Fruit fly (Drosophila melanogaster) whole organism, embryonic: ENCODE results near the gene ATPsynepsilonL.

Experiments
- CG10366 ChIP-seq: fragments of 200-800 bp; sonication (Bioruptor generic); IDR thresholded peaks from 2 replicates; pipeline ENCODE4 v1.3.6; 2022; ENCODE audit warnings: missing biosample characterization, missing genetic modification characterization
- CG10565 ChIP-seq: fragments of 200-800 bp; sonication (Bioruptor generic); optimal IDR thresholded peaks from 3 replicates; lab custom pipeline; 2016; ENCODE audit warnings: missing biosample characterization, mild to moderate bottlenecking, missing genetic modification characterization
- CG10959 ChIP-seq: fragments of 200-800 bp; sonication (Bioruptor generic); IDR thresholded peaks from 2 replicates; pipeline ENCODE4 v1.3.6; 2022; ENCODE audit warnings: missing biosample characterization, missing genetic modification characterization
- CG11560 ChIP-seq: fragments of 200-800 bp; sonication (Bioruptor generic); IDR thresholded peaks from 3 replicates; pipeline ENCODE4 v1.3.6; 2022; ENCODE audit warnings: missing biosample characterization, missing genetic modification characterization
- CG12744 ChIP-seq: fragments of 200-800 bp; sonication (Bioruptor generic); optimal IDR thresholded peaks from 2 replicates; lab custom pipeline; 2016; ENCODE audit warnings: missing biosample characterization, missing genetic modification characterization
- CG12769 ChIP-seq: fragments of 200-800 bp; sonication (Bioruptor generic); optimal IDR thresholded peaks from 2 replicates; lab custom pipeline; 2019; ENCODE audit warnings: missing biosample characterization, mild to moderate bottlenecking, missing genetic modification characterization, moderate library complexity
- CG1647 ChIP-seq: fragments of 200-800 bp; sonication (Bioruptor generic); optimal IDR thresholded peaks from 3 replicates; lab custom pipeline; 2016; ENCODE audit warnings: missing biosample characterization, missing genetic modification characterization
- CG16779 ChIP-seq: fragments of 200-800 bp; sonication (Bioruptor generic); IDR thresholded peaks from 2 replicates; pipeline ENCODE4 v1.3.6; 2022; ENCODE audit warnings: missing biosample characterization, missing genetic modification characterization
- CG18011 ChIP-seq: fragments of 200-800 bp; sonication (Bioruptor generic); optimal IDR thresholded peaks from 2 replicates; lab custom pipeline; 2017; ENCODE audit warnings: missing biosample characterization, missing genetic modification characterization, mild to moderate bottlenecking, moderate library complexity, missing genotype
- CG18764 ChIP-seq: fragments of 200-800 bp; sonication (Bioruptor generic); optimal IDR thresholded peaks from 3 replicates; lab custom pipeline; 2016; ENCODE audit warnings: missing biosample characterization, missing genetic modification characterization
- CG32772 ChIP-seq: fragments of 200-800 bp; sonication (Bioruptor generic); IDR thresholded peaks from 2 replicates; pipeline ENCODE4 v1.3.6; 2022; ENCODE audit warnings: missing biosample characterization, missing genetic modification characterization
- CG4328 ChIP-seq: fragments of 200-800 bp; sonication (Bioruptor generic); optimal IDR thresholded peaks from 3 replicates; lab custom pipeline; 2017; ENCODE audit warnings: missing biosample characterization, missing genetic modification reagents, missing genetic modification characterization
- CG4820 ChIP-seq: fragments of 200-800 bp; sonication (Bioruptor generic); optimal IDR thresholded peaks from 3 replicates; lab custom pipeline; 2016; ENCODE audit warnings: missing biosample characterization, missing genetic modification characterization
- CG6272 ChIP-seq: fragments of 200-800 bp; sonication (Bioruptor generic); IDR thresholded peaks from 2 replicates; pipeline ENCODE4 v1.3.6; 2022; ENCODE audit warnings: missing biosample characterization, missing genetic modification characterization
- CG7556 ChIP-seq: fragments of 200-800 bp; sonication (Bioruptor generic); optimal IDR thresholded peaks from 2 replicates; lab custom pipeline; 2017; ENCODE audit warnings: missing biosample characterization, mild to moderate bottlenecking, missing genetic modification characterization
- CHES-1-like ChIP-seq: fragments of 200-800 bp; sonication (Bioruptor generic); optimal IDR thresholded peaks from 2 replicates; lab custom pipeline; 2016; ENCODE audit warnings: missing biosample characterization, missing genetic modification characterization
- CoRest ChIP-seq: fragments of 200-800 bp; sonication (Bioruptor generic); optimal IDR thresholded peaks from 3 replicates; lab custom pipeline; 2018; ENCODE audit warnings: missing biosample characterization, mild to moderate bottlenecking, missing genetic modification characterization, moderate library complexity
- Dref ChIP-seq: fragments of 200-800 bp; sonication (Bioruptor generic); IDR thresholded peaks from 2 replicates; pipeline ENCODE4 v1.3.6; 2022; ENCODE audit warnings: missing biosample characterization, missing genetic modification characterization
- GATAe ChIP-seq: fragments of 200-800 bp; sonication (Bioruptor generic); conservative IDR thresholded peaks from 2 replicates; pipeline ENCODE4 v1.3.6; 2022; ENCODE audit warnings: missing biosample characterization, missing genetic modification characterization
- HLH3B ChIP-seq: fragments of 200-800 bp; sonication (Bioruptor generic); IDR thresholded peaks from 2 replicates; pipeline ENCODE4 v1.3.6; 2022; ENCODE audit warnings: missing biosample characterization, missing genetic modification characterization
- Hr51 ChIP-seq, 2 experiments: fragments of 200-800 bp; sonication (Bioruptor generic); optimal IDR thresholded peaks; 2 replicates in 1 of 2; 3 replicates in 1 of 2; lab custom pipeline; 2016 to 2018; ENCODE audit warnings: missing biosample characterization in 2 of 2, missing genetic modification characterization in 2 of 2, mild to moderate bottlenecking in 1 of 2, moderate library complexity in 1 of 2
- Lpt ChIP-seq: fragments of >200 bp; optimal IDR thresholded peaks from 2 replicates; lab custom pipeline; 2018; ENCODE audit warnings: missing biosample characterization, missing genetic modification characterization
- Nf-YB ChIP-seq: fragments of 200-800 bp; sonication (Bioruptor generic); optimal IDR thresholded peaks from 3 replicates; lab custom pipeline; 2019; ENCODE audit warnings: missing biosample characterization, mild to moderate bottlenecking, missing genetic modification characterization, moderate library complexity
- Oli ChIP-seq: fragments of 200-800 bp; sonication (Bioruptor generic); optimal IDR thresholded peaks from 2 replicates; lab custom pipeline; 2018; ENCODE audit warnings: missing biosample characterization, mild to moderate bottlenecking, missing genetic modification characterization, moderate library complexity
- PHDP ChIP-seq: fragments of 200-800 bp; sonication (Bioruptor generic); optimal IDR thresholded peaks from 3 replicates; lab custom pipeline; 2018; ENCODE audit warnings: missing biosample characterization, mild to moderate bottlenecking, missing genetic modification characterization, moderate library complexity
- Pdp1 ChIP-seq, 2 experiments: fragments of 200-800 bp; sonication (Bioruptor generic); optimal IDR thresholded peaks; 3 replicates each; lab custom pipeline; 2016; ENCODE audit warnings: missing biosample characterization in 2 of 2, missing genetic modification characterization in 2 of 2, mild to moderate bottlenecking in 1 of 2, moderate library complexity in 1 of 2
- Ptx1 ChIP-seq: fragments of 200-800 bp; sonication (Bioruptor generic); IDR thresholded peaks from 2 replicates; pipeline ENCODE4 v1.3.6; 2022; ENCODE audit warnings: missing biosample characterization, missing genetic modification characterization
- Scr ChIP-seq: fragments of 200-800 bp; sonication (Bioruptor generic); IDR thresholded peaks from 2 replicates; pipeline ENCODE4 v1.3.6; 2022; ENCODE audit warnings: missing biosample characterization, missing genetic modification characterization; ENCODE audit not compliant: partially characterized antibody
- Side ChIP-seq: fragments of 200-800 bp; sonication (Bioruptor generic); optimal IDR thresholded peaks from 2 replicates; lab custom pipeline; 2016; ENCODE audit warnings: missing biosample characterization, missing genetic modification characterization
- bcd ChIP-seq: fragments of 200-800 bp; sonication (Bioruptor generic); optimal IDR thresholded peaks from 2 replicates; lab custom pipeline; 2017; ENCODE audit warnings: missing biosample characterization, mild to moderate bottlenecking, missing genetic modification characterization
- chm ChIP-seq: fragments of 200-800 bp; sonication (Bioruptor generic); IDR thresholded peaks from 2 replicates; pipeline ENCODE4 v1.3.6; 2022; ENCODE audit warnings: missing biosample characterization, missing genetic modification characterization
- crol ChIP-seq: fragments of 200-800 bp; sonication (Bioruptor generic); IDR thresholded peaks from 2 replicates; pipeline ENCODE4 v1.3.6; 2022; ENCODE audit warnings: missing biosample characterization, missing genetic modification characterization
- gcm ChIP-seq: fragments of 200-800 bp; sonication (Bioruptor generic); optimal IDR thresholded peaks from 2 replicates; lab custom pipeline; 2019; ENCODE audit warnings: missing biosample characterization, mild to moderate bottlenecking, missing genetic modification characterization, moderate library complexity
- grn ChIP-seq: fragments of 200-800 bp; sonication (Bioruptor generic); optimal IDR thresholded peaks from 3 replicates; lab custom pipeline; 2017; ENCODE audit warnings: missing biosample characterization, missing genetic modification characterization
- gro ChIP-seq: fragments of 200-800 bp; sonication (Bioruptor generic); optimal IDR thresholded peaks from 2 replicates; lab custom pipeline; 2016; ENCODE audit warnings: missing biosample characterization, missing genetic modification characterization
- jumu ChIP-seq: fragments of 200-800 bp; sonication (Bioruptor generic); optimal IDR thresholded peaks from 3 replicates; lab custom pipeline; 2016; ENCODE audit warnings: missing biosample characterization, missing genetic modification characterization
- mam ChIP-seq: fragments of 200-800 bp; sonication (Bioruptor generic); optimal IDR thresholded peaks from 3 replicates; lab custom pipeline; 2016; ENCODE audit warnings: missing biosample characterization, missing genetic modification characterization
- pan ChIP-seq, 4 experiments: fragments of >200 bp in 3 of 4; fragments of 200-800 bp in 1 of 4; sonication (Bioruptor generic) in 1 of 4; optimal IDR thresholded peaks in 3 of 4; IDR thresholded peaks in 1 of 4; 2 replicates each; pipeline versions ENCODE4 v1.3.6 to Lab custom; 2017 to 2022; ENCODE audit warnings: missing biosample characterization in 2 of 4, missing genetic modification characterization in 2 of 4, mixed read lengths in 1 of 4
- pb ChIP-seq: fragments of 200-800 bp; sonication (Bioruptor generic); optimal IDR thresholded peaks from 3 replicates; lab custom pipeline; 2016; ENCODE audit warnings: missing biosample characterization, missing genetic modification characterization
- rib ChIP-seq: fragments of 200-800 bp; sonication (Bioruptor generic); IDR thresholded peaks from 2 replicates; pipeline ENCODE4 v1.3.6; 2022; ENCODE audit warnings: missing biosample characterization, missing genetic modification characterization
- sens-2 ChIP-seq: fragments of 200-800 bp; sonication (Bioruptor generic); IDR thresholded peaks from 2 replicates; pipeline ENCODE4 v1.3.6; 2022; ENCODE audit warnings: missing biosample characterization, missing genetic modification characterization
- sim ChIP-seq: fragments of 200-800 bp; sonication (Bioruptor generic); IDR thresholded peaks from 2 replicates; pipeline ENCODE4 v1.3.6; 2022; ENCODE audit warnings: missing biosample characterization, missing genetic modification characterization
- sisA ChIP-seq: fragments of 200-800 bp; sonication (Bioruptor generic); IDR thresholded peaks from 2 replicates; pipeline ENCODE4 v1.3.6; 2022; ENCODE audit warnings: missing biosample characterization, missing genetic modification characterization
- sr ChIP-seq: fragments of 200-800 bp; sonication (Bioruptor generic); IDR thresholded peaks from 3 replicates; pipeline ENCODE4 v1.3.6; 2022; ENCODE audit warnings: missing biosample characterization, missing genetic modification characterization
- tap ChIP-seq: fragments of 200-800 bp; optimal IDR thresholded peaks from 3 replicates; lab custom pipeline; 2019; ENCODE audit warnings: missing biosample characterization, mild to moderate bottlenecking, missing genetic modification characterization, moderate library complexity
- trh ChIP-seq: fragments of 200-800 bp; sonication (Bioruptor generic); optimal IDR thresholded peaks from 2 replicates; lab custom pipeline; 2016; ENCODE audit warnings: missing biosample characterization, missing genetic modification characterization
- wek ChIP-seq: fragments of 200-800 bp; sonication (Bioruptor generic); optimal IDR thresholded peaks from 3 replicates; lab custom pipeline; 2018; ENCODE audit warnings: missing biosample characterization, mild to moderate bottlenecking, missing genetic modification characterization, moderate library complexity
- zen ChIP-seq: fragments of 200-800 bp; sonication (Bioruptor generic); optimal IDR thresholded peaks from 3 replicates; lab custom pipeline; 2018; ENCODE audit warnings: missing biosample characterization, mild to moderate bottlenecking, missing genetic modification characterization, moderate library complexity

Gene ATPsynepsilonL

dm6 chr3R:10097531-10098295 lies 23.9 kb upstream of the ATPsynepsilonL start (continued):
- TF ChIP-seq CG16779 (GFP tag; lab: Robert Waterston, UW) = peak; percentile 59; the same call in 1 of the 2 replicates
- peak; percentile 42; the same call in 1 of the 2 replicates for TF ChIP-seq CG10366 (GFP tag; lab: Robert Waterston, UW)
- peak; percentile 46 for TF ChIP-seq Side (GFP tag; lab: Kevin White, UChicago)
- peak; percentile 75 for TF ChIP-seq CG7556 (GFP tag; lab: Kevin White, UChicago)
- TF ChIP-seq CHES-1-like (GFP tag; lab: Kevin White, UChicago) = peak; percentile 68
- TF ChIP-seq Hr51 (GFP tag; optimal IDR thresholded peaks at IDR 0.05; lab: Kevin White, UChicago) = peak; percentile 66 to 76
- peak; percentile 67 for TF ChIP-seq PHDP (tag; lab: Kevin White, UChicago)
- peak; percentile 70 for TF ChIP-seq jumu (GFP tag; lab: Kevin White, UChicago)
- TF ChIP-seq CG12744 (GFP tag; lab: Kevin White, UChicago) = no peak
- peak; percentile 42 for TF ChIP-seq Nf-YB (GFP tag; lab: Kevin White, UChicago)
- TF ChIP-seq pb = peak; percentile 31
- TF ChIP-seq HLH3B (GFP tag; lab: Robert Waterston, UW) = 0 out of 2 replicates have a peak, but pooled peaks have one; percentile 24
- TF ChIP-seq CG10565 (GFP tag; lab: Kevin White, UChicago) = no peak
- TF ChIP-seq sisA (GFP tag; lab: Robert Waterston, UW) = peak; percentile 45; the same call in 1 of the 2 replicates
- peak; percentile 71 for TF ChIP-seq CoRest (tag; lab: Kevin White, UChicago)
- TF ChIP-seq wek = peak; percentile 39
- TF ChIP-seq CG10959 = no peak
- peak; percentile 22; the same call in 1 of the 2 replicates for TF ChIP-seq CG32772 (GFP tag; lab: Robert Waterston, UW)
- peak; percentile 56; the same call in 1 of the 3 replicates for TF ChIP-seq sr (GFP tag; lab: Robert Waterston, UW)
- peak; percentile 69 for TF ChIP-seq mam (GFP tag; lab: Kevin White, UChicago)
- peak; percentile 29 for TF ChIP-seq grn (GFP tag; lab: Kevin White, UChicago)
- TF ChIP-seq CG4820 (GFP tag; lab: Kevin White, UChicago) = peak; percentile 33
- peak; percentile 44; the same call in 1 of the 2 replicates for TF ChIP-seq CG6272
- TF ChIP-seq gro (GFP tag; lab: Kevin White, UChicago) = peak; percentile 26
- no peak for TF ChIP-seq Dref (GFP tag; lab: Robert Waterston, UW)
- TF ChIP-seq GATAe (GFP tag; lab: Robert Waterston, UW) = peak; percentile 20; the same call in 1 of the 2 replicates
- 0 out of 3 replicates have a peak, but pooled peaks have one; percentile 22 for TF ChIP-seq CG11560 (tag; lab: Robert Waterston, UW)
- peak; percentile 24 for TF ChIP-seq gcm
- TF ChIP-seq pan (optimal IDR thresholded peaks at IDR 0.05; lab: Kevin White, UChicago) = no peak
- peak in 1 of 2 experiments; percentile 48 for TF ChIP-seq pan (GFP tag; optimal IDR thresholded peaks at IDR 0.05 in 1 of 2, IDR thresholded peaks at IDR 0.05 in 1 of 2)
- TF ChIP-seq bcd = peak; percentile 59
- peak; percentile 56; the same call in 1 of the 2 replicates for TF ChIP-seq chm (GFP tag; lab: Robert Waterston, UW)
- TF ChIP-seq CG18011 (GFP tag; lab: Kevin White, UChicago) = peak; percentile 59
- no peak for TF ChIP-seq sens-2 (GFP tag; lab: Robert Waterston, UW)
- TF ChIP-seq CG12769 (tag; lab: Kevin White, UChicago) = peak; percentile 60
- TF ChIP-seq Lpt (GFP tag; lab: Kevin White, UChicago) = no peak
- TF ChIP-seq trh (GFP tag; lab: Kevin White, UChicago) = peak; percentile 34
- no peak for TF ChIP-seq crol
- peak; percentile 30; the same call in 1 of the 2 replicates for TF ChIP-seq Scr (GFP tag; lab: Robert Waterston, UW)
- peak; percentile 37 for TF ChIP-seq CG18764 (GFP tag; lab: Kevin White, UChicago)
- TF ChIP-seq zen = peak; percentile 10
- TF ChIP-seq rib (GFP tag; lab: Robert Waterston, UW) = peak; percentile 44; the same call in 1 of the 2 replicates
- TF ChIP-seq tap = peak; percentile 76
- peak; percentile 61 to 87 for TF ChIP-seq Pdp1 (GFP tag; optimal IDR thresholded peaks at IDR 0.05; lab: Kevin White, UChicago)
- peak; percentile 71 for TF ChIP-seq Oli (tag; lab: Kevin White, UChicago)
- TF ChIP-seq Ptx1 (GFP tag; lab: Robert Waterston, UW) = peak; percentile 73
- TF ChIP-seq CG4328 (GFP tag; lab: Kevin White, UChicago) = peak; percentile 57
- TF ChIP-seq sim = no peak
- peak; percentile 11 for TF ChIP-seq CG1647 (GFP tag; lab: Kevin White, UChicago)
